Worm (Caenorhabditis elegans): ENCODE results near the gene adah-1.

- TF ChIP-seq nhr-11 (tag; optimal IDR thresholded peaks at IDR 0.05) (no peak), ama-1 (optimal IDR thresholded peaks at IDR 0.05) (no peak), sma-3 (GFP tag; optimal IDR thresholded peaks at IDR 0.05) (peak; percentile 76), unc-62 (GFP tag; optimal IDR thresholded peaks at IDR 0.05) (no peak), nhr-25 (tag; optimal IDR thresholded peaks at IDR 0.05) (peak; percentile 95), snpc-4 (tag; optimal IDR thresholded peaks at IDR 0.05) (peak; percentile 1), blmp-1 (tag; optimal IDR thresholded peaks at IDR 0.05; ENCODE audit: insufficient read depth) (peak; percentile 85), elt-3 (tag; optimal IDR thresholded peaks at IDR 0.05) (no peak), R02D3.7 (tag; optimal IDR thresholded peaks at IDR 0.05) (no peak), skn-1 (tag; optimal IDR thresholded peaks at IDR 0.05) (no peak)
These were observed 25.7 kb downstream of the adah-1 start, which contains the start of gene nhr-105 for ce11 chrIV:7049672-7050206.

All from whole organism, L2 larva.